Fruit fly (Drosophila melanogaster) whole organism, pupa: ENCODE measurements around the gene ex.

Experiments used
- CG13204 ChIP-seq: fragments of 200-800 bp; sonication (Bioruptor generic); optimal IDR thresholded peaks from 2 replicates; lab custom pipeline; 2018; ENCODE audit warnings: missing biosample characterization, mild to moderate bottlenecking, missing genetic modification characterization, moderate library complexity
- CG15710 ChIP-seq: fragments of 200-800 bp; sonication (Bioruptor generic); optimal IDR thresholded peaks from 2 replicates; lab custom pipeline; 2018; ENCODE audit warnings: missing biosample characterization, mild to moderate bottlenecking, missing genetic modification characterization, moderate library complexity
- CG17806 ChIP-seq: fragments of 200-800 bp; sonication (Bioruptor generic); optimal IDR thresholded peaks from 2 replicates; lab custom pipeline; 2018; ENCODE audit warnings: missing biosample characterization, mild to moderate bottlenecking, missing genetic modification characterization, moderate library complexity
- CG4496 ChIP-seq: fragments of 200-800 bp; sonication (Bioruptor generic); IDR thresholded peaks from 3 replicates; pipeline ENCODE4 v1.3.6; 2022; ENCODE audit warnings: missing biosample characterization, missing genetic modification characterization
- Ets98B ChIP-seq: fragments of 200-800 bp; sonication (Bioruptor generic); IDR thresholded peaks from 2 replicates; pipeline ENCODE4 v1.3.6; 2022; ENCODE audit warnings: missing biosample characterization, missing genetic modification characterization
- rn ChIP-seq: fragments of 200-800 bp; sonication (Bioruptor generic); IDR thresholded peaks from 2 replicates; pipeline ENCODE4 v1.3.6; 2022; ENCODE audit warnings: missing biosample characterization, missing genetic modification characterization

DNA sequence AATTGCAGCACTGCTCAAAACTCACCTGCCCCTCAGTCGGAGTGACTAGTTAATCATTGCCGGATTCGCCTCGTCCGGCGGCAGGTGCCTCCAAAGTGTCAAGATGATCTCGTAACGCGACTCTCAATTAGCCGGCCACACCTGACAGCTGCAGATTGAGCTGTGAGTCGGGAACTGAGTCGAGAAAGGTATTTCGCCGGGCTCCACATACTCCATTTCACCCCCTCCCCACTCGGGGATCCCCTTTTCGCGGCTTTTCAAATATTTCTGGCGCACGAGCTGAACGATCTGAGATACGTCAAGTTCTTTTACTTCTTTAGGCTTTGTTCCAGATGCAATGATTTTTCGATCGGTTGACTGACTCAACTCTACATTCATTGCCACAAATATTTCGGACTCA, 4.6 kb upstream of the ex start:
- no peak for TF ChIP-seq CG4496 (GFP tag; lab: Robert Waterston, UW)
- no peak for TF ChIP-seq rn (GFP tag; lab: Robert Waterston, UW)
- no peak for TF ChIP-seq CG17806 (tag; lab: Kevin White, UChicago)
- no peak for TF ChIP-seq Ets98B (GFP tag; lab: Robert Waterston, UW)
- TF ChIP-seq CG15710 (tag; lab: Kevin White, UChicago) = no peak
- no peak for TF ChIP-seq CG13204 (GFP tag; lab: Kevin White, UChicago)
